Fruit fly (Drosophila melanogaster) whole organism, prepupa: ENCODE data around the gene CG43229.

ENCODE experiments used
- CG11902 ChIP-seq: fragments of 200-800 bp; sonication (Bioruptor generic); optimal IDR thresholded peaks from 3 replicates; lab custom pipeline; 2016; ENCODE audit warnings: missing biosample characterization, missing genetic modification characterization
- salr ChIP-seq, 2 experiments: fragments of 200-800 bp; sonication (Bioruptor generic); optimal IDR thresholded peaks; 3 replicates each; lab custom pipeline; 2016 to 2018; ENCODE audit warnings: missing biosample characterization in 2 of 2, missing genetic modification characterization in 2 of 2, mild to moderate bottlenecking in 1 of 2

- TF ChIP-seq salr (GFP tag; optimal IDR thresholded peaks at IDR 0.05; lab: Kevin White, UChicago) (no peak), CG11902 (GFP tag; lab: Kevin White, UChicago) (no peak)
Measured at dm6 chrX:18129297-18129696, 9.0 kb upstream of the CG43229 start.
